Worm (Caenorhabditis elegans) whole organism, L4 larva: ENCODE results near the gene C25F6.8.

Experiments
- lin-39 ChIP-seq: fragments of 150-350 bp; optimal IDR thresholded peaks from 2 replicates; lab custom pipeline; 2014; ENCODE audit warnings: missing biosample characterization, missing genetic modification reagents, missing genetic modification characterization
- nhr-76 ChIP-seq: fragments of 150-350 bp; optimal IDR thresholded peaks from 2 replicates; lab custom pipeline; 2014; ENCODE audit warnings: missing biosample characterization, missing genetic modification characterization

- TF ChIP-seq nhr-76 (tag; lab: Kevin White, UChicago) (no peak), lin-39 (tag; lab: Kevin White, UChicago) (no peak)
These were observed 41.5 kb downstream of the C25F6.8 start, which contains the start of gene F55D1.1 for ce11 chrX:5489538-5489937.
